Fruit fly (Drosophila melanogaster): ENCODE results near the gene CG42554.
"Not testable (repeated sequence)": the region's sequence is repeated elsewhere in the genome, so short reads cannot be mapped to it uniquely, and the experiment has no call there.

Gene CG42554

DNA sequence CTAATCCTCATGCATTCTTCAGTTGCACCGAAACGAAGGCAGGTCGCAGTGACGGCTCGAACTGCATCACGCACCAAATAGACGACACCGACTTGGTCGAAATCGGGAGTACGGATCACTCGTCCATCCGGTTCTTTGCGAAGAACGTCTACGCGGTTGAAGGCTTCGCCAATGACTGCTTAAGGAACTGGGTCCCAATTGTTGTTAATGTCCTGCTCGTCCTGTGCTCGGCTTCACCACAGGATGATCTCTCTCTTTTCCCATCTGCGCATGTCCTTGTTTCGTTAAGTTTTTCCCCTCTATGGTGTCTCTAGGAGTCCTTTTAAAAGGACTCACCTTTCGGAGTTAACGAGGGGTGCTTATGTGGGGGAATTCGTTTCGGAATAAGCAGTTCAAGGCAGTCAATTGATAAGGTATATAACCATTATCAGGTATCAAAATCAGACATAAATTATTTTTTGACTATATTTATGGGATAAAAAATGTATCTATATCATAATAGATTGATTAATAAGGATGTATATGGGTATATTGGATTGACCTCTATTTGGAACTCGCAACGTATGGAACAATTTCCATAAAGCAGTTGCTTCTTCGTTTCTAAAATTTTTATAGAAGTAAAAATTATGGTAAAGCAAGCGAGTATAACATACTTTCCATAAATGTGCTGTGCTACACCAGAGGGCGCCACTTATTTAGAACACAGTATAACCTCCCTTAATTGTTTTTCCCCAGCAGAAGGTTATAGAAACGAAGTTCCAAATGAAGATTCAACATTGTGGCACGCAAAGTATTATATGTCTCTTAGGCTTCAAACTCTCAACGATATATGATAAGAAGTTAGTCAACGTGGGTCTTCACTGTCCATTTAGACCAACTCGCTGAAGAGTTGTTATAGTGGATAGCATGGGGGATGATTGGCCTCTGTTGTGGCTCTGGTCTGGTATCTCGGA lies 21.9 kb downstream of the CG42554 start, which contains the start of gene dpr20 (continued):
- TF ChIP-seq Lpt (GFP tag; optimal IDR thresholded peaks at IDR 0.05) (peak; percentile 48), dsx (GFP tag; optimal IDR thresholded peaks at IDR 0.05; ENCODE audit: poor library complexity, severe bottlenecking) (peak; percentile 78), Smox (GFP tag; optimal IDR thresholded peaks at IDR 0.05) (peak; percentile 51), net (GFP tag; optimal IDR thresholded peaks at IDR 0.05) (peak; percentile 71), Ets96B (tag; optimal IDR thresholded peaks at IDR 0.05) (peak; percentile 79), CG11762 (GFP tag; optimal IDR thresholded peaks at IDR 0.05; ENCODE audit: insufficient read depth) (peak; percentile 67), Ets21C (GFP tag; optimal IDR thresholded peaks at IDR 0.05) (peak; percentile 37), CG9139 (GFP tag; optimal IDR thresholded peaks at IDR 0.05) (peak; percentile 53), CG10669 (GFP tag; optimal IDR thresholded peaks at IDR 0.05) (peak; percentile 80), CG1621 (tag; optimal IDR thresholded peaks at IDR 0.05) (peak; percentile 74), CG6808 (GFP tag; optimal IDR thresholded peaks at IDR 0.05) (peak; percentile 65), CG6854 (GFP tag; optimal IDR thresholded peaks at IDR 0.05) (no peak), CG31627 (GFP tag; optimal IDR thresholded peaks at IDR 0.05) (peak; percentile 64), CG8119 (GFP tag; IDR thresholded peaks at IDR 0.05) (peak; percentile 76), salr (GFP tag; optimal IDR thresholded peaks at IDR 0.05) (peak; percentile 38 to 55), CG6276 (GFP tag; optimal IDR thresholded peaks at IDR 0.05) (peak; percentile 84), CG10631 (GFP tag; optimal IDR thresholded peaks at IDR 0.05) (peak; percentile 65), achi (GFP tag; optimal IDR thresholded peaks at IDR 0.05) (peak; percentile 78), Sox102F (GFP tag; optimal IDR thresholded peaks at IDR 0.05) (peak; percentile 58), CG7368 (GFP tag; optimal IDR thresholded peaks at IDR 0.05) (peak; percentile 83), CG4318 (GFP tag; optimal IDR thresholded peaks at IDR 0.05) (peak; percentile 61), vri (GFP tag; optimal IDR thresholded peaks at IDR 0.05) (no peak), cyc (GFP tag; optimal IDR thresholded peaks at IDR 0.05) (peak; percentile 79), fkh (GFP tag; optimal IDR thresholded peaks at IDR 0.05) (peak; percentile 8), CG6792 (GFP tag; optimal IDR thresholded peaks at IDR 0.05) (peak; percentile 59), CG11294 (GFP tag; IDR thresholded peaks at IDR 0.05) (peak; percentile 93), CG15336 (GFP tag; IDR thresholded peaks at IDR 0.05) (peak; percentile 86), CG3032 (tag; optimal IDR thresholded peaks at IDR 0.05) (peak; percentile 76)

DNA sequence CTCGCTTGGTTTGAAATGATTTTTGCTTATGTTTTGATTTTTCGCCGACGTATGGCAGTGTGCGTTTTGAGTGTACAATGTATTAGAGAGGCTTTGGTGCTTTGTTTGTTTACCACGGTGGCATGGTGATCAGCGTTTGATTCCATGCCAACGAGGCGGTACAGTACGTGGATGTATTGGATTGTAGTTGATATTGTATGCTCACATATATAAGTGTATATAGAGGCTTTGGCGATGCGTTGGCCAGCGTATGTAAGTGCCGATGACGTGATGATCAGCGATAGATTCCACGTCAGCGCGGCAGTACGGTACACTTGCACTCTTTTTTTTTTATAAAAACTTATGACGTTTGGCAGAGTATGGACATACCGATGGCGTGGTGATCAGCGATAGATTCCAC lies 29.6 kb downstream of the CG42554 start, which contains the start of gene CG12502:
CG12502 (plus strand) TSS at position 301 of the 400 bp plus-strand sequence.
- not testable (repeated sequence) for TF ChIP-seq CG6792 (GFP tag; optimal IDR thresholded peaks at IDR 0.05); svp (GFP tag); CG11902 (GFP tag; optimal IDR thresholded peaks at IDR 0.05)

DNA sequence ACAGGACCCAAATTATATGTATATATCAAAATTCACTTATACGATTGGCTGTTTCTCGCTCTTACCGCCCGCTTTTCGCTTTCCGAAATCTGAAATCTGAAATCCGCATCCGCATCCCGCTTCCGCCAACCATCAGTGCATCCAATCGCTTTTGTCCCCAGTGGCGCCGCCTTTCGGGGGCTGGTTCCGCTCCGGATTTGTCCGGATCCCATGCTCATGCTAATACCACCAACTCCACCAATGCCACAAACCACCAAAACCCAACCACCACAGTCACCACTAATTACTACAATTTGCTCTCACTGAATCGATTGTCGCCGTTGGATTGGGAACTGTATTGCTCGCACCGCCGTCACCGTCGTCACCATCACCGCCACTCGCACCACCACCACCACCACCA lies 33.3 kb downstream of the CG42554 start:
- TF ChIP-seq CG15336 (GFP tag; IDR thresholded peaks at IDR 0.05): no peak
- no peak for TF ChIP-seq CG34406 (GFP tag; optimal IDR thresholded peaks at IDR 0.05)
- TF ChIP-seq Sox102F (GFP tag; optimal IDR thresholded peaks at IDR 0.05): no peak
- TF ChIP-seq Hr38 (GFP tag; optimal IDR thresholded peaks at IDR 0.05): no peak
- no peak for TF ChIP-seq Blimp-1 (GFP tag; optimal IDR thresholded peaks at IDR 0.05)
- no peak for TF ChIP-seq CG8632 (GFP tag; optimal IDR thresholded peaks at IDR 0.05)
- no peak for TF ChIP-seq eg (GFP tag; IDR thresholded peaks at IDR 0.05)
- TF ChIP-seq CG7368 (GFP tag; optimal IDR thresholded peaks at IDR 0.05): no peak
- no peak for TF ChIP-seq lz (GFP tag; optimal IDR thresholded peaks at IDR 0.05)
- TF ChIP-seq vri (GFP tag; optimal IDR thresholded peaks at IDR 0.05): no peak

Measured in whole organism, prepupa.